Worm (Caenorhabditis elegans): Measurements from ENCODE around the gene smf-3.
A peak's percentile ranks its signal among the peaks of the same experiment; 100 is the strongest.

smf-3 gene

ce11 chrIV:2642054-2642453 lies 23.4 kb downstream of the smf-3 start:
- TF ChIP-seq hmg-4 (GFP tag; optimal IDR thresholded peaks at IDR 0.05) (no peak), tbx-37 (GFP tag; conservative IDR thresholded peaks at IDR 0.05) (no peak), F13C5.2 (tag; optimal IDR thresholded peaks at IDR 0.05) (no peak)

- no peak for TF ChIP-seq ceh-36 (tag; optimal IDR thresholded peaks at IDR 0.05)
These were observed 24.0 kb downstream of the smf-3 start, which contains the start of gene ric-8 for ce11 chrIV:2642673-2643072. Gene ric-8 (plus strand): TSS chrIV:2642973.

ce11 chrIV:2650031-2650430 lies 31.4 kb downstream of the smf-3 start:
- no peak for TF ChIP-seq ceh-36 (tag; optimal IDR thresholded peaks at IDR 0.05)
- no peak for TF ChIP-seq hmbx-1 (tag; optimal IDR thresholded peaks at IDR 0.05)
- TF ChIP-seq hnd-1 (tag; optimal IDR thresholded peaks at IDR 0.05): no peak
- no peak for TF ChIP-seq hmg-4 (GFP tag; optimal IDR thresholded peaks at IDR 0.05)
- TF ChIP-seq scrt-1 (GFP tag; IDR thresholded peaks at IDR 0.05): no peak

- TF ChIP-seq B0310.2 (tag; optimal IDR thresholded peaks at IDR 0.05): no peak
- TF ChIP-seq tbx-11 (GFP tag; IDR thresholded peaks at IDR 0.05): no peak
- no peak for TF ChIP-seq ets-7 (tag; optimal IDR thresholded peaks at IDR 0.05)
- TF ChIP-seq tra-4 (tag; optimal IDR thresholded peaks at IDR 0.05): no peak
- TF ChIP-seq pes-1 (GFP tag; IDR thresholded peaks at IDR 0.05): no peak
- no peak for TF ChIP-seq F13C5.2 (tag; optimal IDR thresholded peaks at IDR 0.05)
- no peak for TF ChIP-seq scrt-1 (GFP tag; IDR thresholded peaks at IDR 0.05)
- no peak for TF ChIP-seq hmg-4 (GFP tag; optimal IDR thresholded peaks at IDR 0.05)
These were observed 36.3 kb downstream of the smf-3 start for ce11 chrIV:2654965-2655364.

- TF ChIP-seq tbx-37 (GFP tag; conservative IDR thresholded peaks at IDR 0.05) (no peak), pes-1 (GFP tag; IDR thresholded peaks at IDR 0.05) (peak; percentile 16; the same call in 1 of the 2 replicates), B0310.2 (tag; optimal IDR thresholded peaks at IDR 0.05) (no peak), aly-1 (tag; optimal IDR thresholded peaks at IDR 0.05) (no peak), scrt-1 (GFP tag; IDR thresholded peaks at IDR 0.05) (no peak), ets-7 (tag; optimal IDR thresholded peaks at IDR 0.05) (no peak), F13C5.2 (tag; optimal IDR thresholded peaks at IDR 0.05) (no peak)
These were observed 37.9 kb downstream of the smf-3 start for ce11 chrIV:2656400-2657139.

- TF ChIP-seq hmg-4 (GFP tag; optimal IDR thresholded peaks at IDR 0.05): no peak
- peak; percentile 37 for TF ChIP-seq aly-1 (tag; optimal IDR thresholded peaks at IDR 0.05)
- TF ChIP-seq B0310.2 (tag; optimal IDR thresholded peaks at IDR 0.05): peak; percentile 35
- TF ChIP-seq ceh-13 (GFP tag; optimal IDR thresholded peaks at IDR 0.05): no peak
- TF ChIP-seq sea-1 (GFP tag; conservative IDR thresholded peaks at IDR 0.05): peak; percentile 54; the same call in 1 of the 2 replicates
- TF ChIP-seq hmbx-1 (tag; optimal IDR thresholded peaks at IDR 0.05): no peak
- peak; percentile 82 for TF ChIP-seq pes-1 (GFP tag; IDR thresholded peaks at IDR 0.05)
- TF ChIP-seq F13C5.2 (tag; optimal IDR thresholded peaks at IDR 0.05): no peak
- TF ChIP-seq ets-7 (tag; optimal IDR thresholded peaks at IDR 0.05): no peak
- TF ChIP-seq tra-4 (tag; optimal IDR thresholded peaks at IDR 0.05): no peak
- no peak for TF ChIP-seq hnd-1 (tag; optimal IDR thresholded peaks at IDR 0.05)
- TF ChIP-seq tbx-11 (GFP tag; IDR thresholded peaks at IDR 0.05): peak; percentile 55; the same call in 1 of the 2 replicates
- TF ChIP-seq scrt-1 (GFP tag; IDR thresholded peaks at IDR 0.05): peak; percentile 32; the same call in 1 of the 2 replicates
- TF ChIP-seq ama-1 (optimal IDR thresholded peaks at IDR 0.05): no peak
- TF ChIP-seq ceh-36 (tag; optimal IDR thresholded peaks at IDR 0.05): no peak
- TF ChIP-seq flt-1 (GFP tag; IDR thresholded peaks at IDR 0.05): peak; percentile 77
- 0 out of 2 replicates have a peak, but pooled peaks have one; percentile 20 for TF ChIP-seq tbx-37 (GFP tag; conservative IDR thresholded peaks at IDR 0.05)
These were observed 38.6 kb downstream of the smf-3 start for ce11 chrIV:2657307-2657706.

- TF ChIP-seq ama-1 (optimal IDR thresholded peaks at IDR 0.05) (no peak), scrt-1 (GFP tag; IDR thresholded peaks at IDR 0.05) (no peak), pes-1 (GFP tag; IDR thresholded peaks at IDR 0.05) (0 out of 2 replicates have a peak, but pooled peaks have one; percentile 54), ets-7 (tag; optimal IDR thresholded peaks at IDR 0.05) (no peak)
These were observed 40.1 kb downstream of the smf-3 start for ce11 chrIV:2658733-2659132.

ce11 chrIV:2663953-2664900 lies 45.6 kb downstream of the smf-3 start, which contains the start of gene Y69A2AR.31:
Gene Y69A2AR.31 (minus strand): TSS chrIV:2664003.
- TF ChIP-seq tbx-37 (GFP tag; conservative IDR thresholded peaks at IDR 0.05) (no peak), tra-4 (tag; optimal IDR thresholded peaks at IDR 0.05) (no peak), ceh-13 (GFP tag; optimal IDR thresholded peaks at IDR 0.05) (no peak), ets-7 (tag; optimal IDR thresholded peaks at IDR 0.05) (no peak), pes-1 (GFP tag; IDR thresholded peaks at IDR 0.05) (no peak), tbx-11 (GFP tag; IDR thresholded peaks at IDR 0.05) (no peak), hmbx-1 (tag; optimal IDR thresholded peaks at IDR 0.05) (no peak), scrt-1 (GFP tag; IDR thresholded peaks at IDR 0.05) (no peak), B0310.2 (tag; optimal IDR thresholded peaks at IDR 0.05) (no peak), aly-1 (tag; optimal IDR thresholded peaks at IDR 0.05) (no peak), hmg-4 (GFP tag; optimal IDR thresholded peaks at IDR 0.05) (no peak), hnd-1 (tag; optimal IDR thresholded peaks at IDR 0.05) (no peak), ceh-36 (tag; optimal IDR thresholded peaks at IDR 0.05) (no peak), sea-1 (GFP tag; conservative IDR thresholded peaks at IDR 0.05) (no peak), F13C5.2 (tag; optimal IDR thresholded peaks at IDR 0.05) (no peak), flt-1 (GFP tag; IDR thresholded peaks at IDR 0.05) (no peak), ama-1 (optimal IDR thresholded peaks at IDR 0.05) (no peak)

All from whole organism, early embryonic.